Worm (Caenorhabditis elegans) whole organism, late embryonic: ENCODE results near the gene fbxc-22.

ENCODE experiments used
- T23F11.4 ChIP-seq: fragments of 200-800 bp; sonication (Bioruptor generic); optimal IDR thresholded peaks from 2 replicates; lab custom pipeline; 2018; ENCODE audit warnings: mild to moderate bottlenecking, missing genetic modification characterization, missing compliant biosample characterization
- ceh-30 ChIP-seq: fragments of 150-350 bp; optimal IDR thresholded peaks from 2 replicates; lab custom pipeline; 2014; ENCODE audit warnings: missing biosample characterization, missing genetic modification characterization
- nhr-232 ChIP-seq: sonication (generic microtip); optimal IDR thresholded peaks from 2 replicates; lab custom pipeline; 2016; ENCODE audit warnings: missing genetic modification characterization, missing compliant biosample characterization
- pqm-1 ChIP-seq: sonication (generic microtip); optimal IDR thresholded peaks from 2 replicates; lab custom pipeline; 2016; ENCODE audit warnings: missing genetic modification characterization, missing compliant biosample characterization
- rnt-1 ChIP-seq: sonication (generic microtip); optimal IDR thresholded peaks from 2 replicates; lab custom pipeline; 2016; ENCODE audit warnings: missing genetic modification characterization, missing compliant biosample characterization
- tbx-2 ChIP-seq: sonication (generic microtip); optimal IDR thresholded peaks from 2 replicates; lab custom pipeline; 2016; ENCODE audit warnings: missing genetic modification characterization, missing compliant biosample characterization

DNA sequence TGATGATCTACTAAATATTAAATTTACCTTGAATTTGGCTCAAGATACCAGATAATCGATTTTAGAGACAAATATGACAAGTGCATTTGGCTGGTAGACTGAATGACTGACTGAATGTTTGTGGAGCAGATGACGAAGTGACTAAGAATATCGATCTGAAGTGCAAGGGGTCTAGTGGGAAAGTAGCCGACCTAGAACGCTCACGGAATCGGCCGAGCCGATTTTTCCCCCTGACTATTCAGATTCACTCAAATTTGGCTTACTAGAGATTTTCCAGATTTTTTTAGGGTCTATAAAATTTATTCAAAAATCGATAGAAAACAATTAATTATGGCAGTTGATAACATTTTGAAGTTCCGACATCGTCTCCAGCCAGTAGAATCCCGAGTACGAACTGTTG, 3.6 kb upstream of the fbxc-22 start, which contains the start of gene fbxc-26:
- TF ChIP-seq T23F11.4 (no peak), tbx-2 (tag; lab: Kevin White, UChicago) (no peak), rnt-1 (no peak), pqm-1 (tag; lab: Kevin White, UChicago) (no peak), nhr-232 (tag; lab: Kevin White, UChicago) (no peak), ceh-30 (no peak)
